Fruit fly (Drosophila melanogaster) S2 (cell line): Measurements from ENCODE around the gene CG32379.

ENCODE experiments used
- CG8478 ChIP-seq: fragments of >200 bp; optimal IDR thresholded peaks from 2 replicates; lab custom pipeline; 2018
- CTCF ChIP-seq, 2 experiments: fragments of >200 bp; optimal IDR thresholded peaks; 2 replicates each; lab custom pipeline; 2018

DNA sequence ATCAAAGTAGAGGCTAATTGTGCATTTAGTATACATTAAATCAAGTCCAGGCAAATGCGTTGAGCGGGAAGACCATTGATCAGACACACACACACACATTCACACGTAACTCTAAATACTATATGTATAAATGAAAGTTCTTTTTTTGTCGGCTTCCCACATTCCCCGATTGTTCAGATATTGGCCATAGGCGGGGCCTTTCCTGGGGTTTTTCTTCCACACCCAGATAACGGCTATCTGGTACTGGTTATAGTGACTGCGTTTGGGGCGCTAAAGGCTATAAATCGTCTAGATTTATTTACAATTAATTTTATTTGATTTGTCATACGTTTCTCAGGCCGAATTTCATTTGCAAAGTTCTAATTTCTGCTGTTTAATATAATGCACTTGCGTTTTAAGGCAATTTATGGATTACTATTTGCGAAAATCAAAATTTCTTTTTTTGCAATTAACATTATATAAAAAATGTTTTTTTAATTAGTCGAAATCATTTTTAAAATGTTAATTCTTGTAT, 36.7 kb downstream of the CG32379 start:
- TF ChIP-seq CG8478 (lab: Kevin White, UChicago) (no peak), CTCF (optimal IDR thresholded peaks at IDR 0.05; lab: Kevin White, UChicago) (no peak)
